Worm (Caenorhabditis elegans): ENCODE results near the gene swan-2.

Gene swan-2

ce11 chrV:13803902-13804301, at the start of gene swan-2:
TSS of gene swan-2 (minus strand) at chrV:13804281.
- no peak for TF ChIP-seq unc-62 (GFP tag; optimal IDR thresholded peaks at IDR 0.05)

- no peak for TF ChIP-seq unc-62 (GFP tag; optimal IDR thresholded peaks at IDR 0.05)
These were observed 46.1 kb upstream of the swan-2 start, which contains the start of gene hpx-2 for ce11 chrV:13850170-13850569. TSS of gene hpx-2 (plus strand) at chrV:13850470.

ce11 chrV:13848379-13848778, 44.3 kb upstream of the swan-2 start, which contains the start of gene srx-133:
TSS of gene srx-133 (plus strand) at chrV:13848679.
- no peak for TF ChIP-seq unc-62 (GFP tag; optimal IDR thresholded peaks at IDR 0.05)

ce11 chrV:13845136-13845535, 41.1 kb upstream of the swan-2 start, which contains the start of gene srx-131:
TSS of gene srx-131 (plus strand) at chrV:13845436.
- TF ChIP-seq unc-62 (GFP tag; optimal IDR thresholded peaks at IDR 0.05), result no peak

ce11 chrV:13843147-13843546, 39.1 kb upstream of the swan-2 start, which contains the start of gene srx-130:
TSS of gene srx-130 (plus strand) at chrV:13843447.
- no peak for TF ChIP-seq unc-62 (GFP tag; optimal IDR thresholded peaks at IDR 0.05)

ce11 chrV:13840909-13841308, 36.8 kb upstream of the swan-2 start, which contains the start of gene srx-17:
TSS of gene srx-17 (plus strand) at chrV:13841209.
- TF ChIP-seq unc-62 (GFP tag; optimal IDR thresholded peaks at IDR 0.05), result no peak

- TF ChIP-seq unc-62 (GFP tag; optimal IDR thresholded peaks at IDR 0.05), result no peak
These were observed 35.4 kb upstream of the swan-2 start, which contains the start of gene F55B12.10 for ce11 chrV:13839433-13839832. TSS of gene F55B12.10 (plus strand) at chrV:13839733.

- TF ChIP-seq unc-62 (GFP tag; optimal IDR thresholded peaks at IDR 0.05), result no peak
These were observed 33.1 kb upstream of the swan-2 start, which contains the start of gene srx-128 for ce11 chrV:13837173-13837572. TSS of gene srx-128 (plus strand) at chrV:13837473.

- no peak for TF ChIP-seq unc-62 (GFP tag; optimal IDR thresholded peaks at IDR 0.05)
These were observed 29.9 kb upstream of the swan-2 start, which contains the start of gene srx-129 for ce11 chrV:13833951-13834350. TSS of gene srx-129 (plus strand) at chrV:13834251.

- TF ChIP-seq unc-62 (GFP tag; optimal IDR thresholded peaks at IDR 0.05), result no peak
These were observed 26.7 kb upstream of the swan-2 start, which contains the start of gene str-165 for ce11 chrV:13830813-13831212. TSS of gene str-165 (plus strand) at chrV:13831113.

- TF ChIP-seq unc-62 (GFP tag; optimal IDR thresholded peaks at IDR 0.05), result no peak
These were observed 23.8 kb upstream of the swan-2 start, which contains the start of gene nrf-5 for ce11 chrV:13827920-13828319. TSS of gene nrf-5 (plus strand) at chrV:13828267.

- no peak for TF ChIP-seq unc-62 (GFP tag; optimal IDR thresholded peaks at IDR 0.05)
These were observed 18.7 kb upstream of the swan-2 start, which contains the start of gene hpo-31 for ce11 chrV:13822752-13823151. TSS of gene hpo-31 (plus strand) at chrV:13823052.

- TF ChIP-seq unc-62 (GFP tag; optimal IDR thresholded peaks at IDR 0.05), result no peak
These were observed 14.8 kb upstream of the swan-2 start, which contains the start of gene sel-10 for ce11 chrV:13818824-13819408. TSS of gene sel-10 (plus strand) at chrV:13819361.

- TF ChIP-seq unc-62 (GFP tag; optimal IDR thresholded peaks at IDR 0.05), result no peak
These were observed 12.8 kb upstream of the swan-2 start, which contains the start of gene F55B12.2 for ce11 chrV:13816877-13817276. TSS of gene F55B12.2 (minus strand) at chrV:13816977.

- no peak for TF ChIP-seq unc-62 (GFP tag; optimal IDR thresholded peaks at IDR 0.05)
These were observed 8.8 kb upstream of the swan-2 start, which contains the start of gene ceh-24 for ce11 chrV:13812931-13813330. TSS of gene ceh-24 (plus strand) at chrV:13813231.

ce11 chrV:13812330-13812729, 8.2 kb upstream of the swan-2 start:
- TF ChIP-seq unc-62 (GFP tag; optimal IDR thresholded peaks at IDR 0.05), result no peak

ce11 chrV:13808462-13808867, 4.4 kb upstream of the swan-2 start:
- no peak for TF ChIP-seq unc-62 (GFP tag; optimal IDR thresholded peaks at IDR 0.05)

All from whole organism, dauer.